Worm (Caenorhabditis elegans): Measurements from ENCODE around the gene cku-70.
A peak's percentile ranks its signal among the peaks of the same experiment; 100 is the strongest.

DNA sequence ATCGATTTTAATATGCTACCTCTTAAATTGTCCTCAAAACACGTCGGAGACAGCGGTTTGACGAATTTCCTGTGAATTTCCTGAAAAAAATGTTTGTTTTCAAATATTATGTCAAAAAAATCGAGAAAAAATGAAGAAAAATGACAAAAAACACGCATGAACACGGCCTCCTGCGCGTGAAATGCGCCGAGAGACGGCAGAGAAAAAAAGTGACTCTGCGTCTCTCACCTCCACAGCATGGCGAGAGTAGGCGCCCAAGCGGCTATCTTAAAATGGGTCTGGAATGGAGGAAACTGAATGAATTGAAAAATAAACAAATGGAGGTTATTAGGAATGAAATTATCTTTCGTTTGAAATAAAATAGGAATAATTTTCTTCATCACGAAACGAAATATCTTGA is 43.9 kb upstream of the cku-70 start:
- TF ChIP-seq skn-1 (tag; optimal IDR thresholded peaks at IDR 0.05) (no peak), lir-3 (tag; optimal IDR thresholded peaks at IDR 0.05) (no peak), ZK546.5 (tag; optimal IDR thresholded peaks at IDR 0.05) (no peak), lin-13 (GFP tag; optimal IDR thresholded peaks at IDR 0.05) (peak; percentile 15), ceh-82 (tag; optimal IDR thresholded peaks at IDR 0.05) (no peak), lin-29 (GFP tag; IDR thresholded peaks at IDR 0.05) (peak; percentile 81), saeg-2 (GFP tag; IDR thresholded peaks at IDR 0.05) (no peak), spr-1 (tag; optimal IDR thresholded peaks at IDR 0.05) (no peak), ztf-11 (tag; optimal IDR thresholded peaks at IDR 0.05) (no peak), mxl-2 (GFP tag; conservative IDR thresholded peaks at IDR 0.05) (no peak)
